Worm (Caenorhabditis elegans) whole organism, L4 larva: Measurements from ENCODE around the gene acs-4.
A peak's percentile ranks its signal among the peaks of the same experiment; 100 is the strongest.

Experiments
- ZK546.5 ChIP-seq, 2 experiments: sonication (generic microtip); optimal IDR thresholded peaks; 2 replicates each; lab custom pipeline; 2017; ENCODE audit warnings: missing biosample characterization in 2 of 2, missing genetic modification characterization in 2 of 2
- ama-1 ChIP-seq: fragments of 150-350 bp; optimal IDR thresholded peaks from 2 replicates; lab custom pipeline; 2014; ENCODE audit warnings: inconsistent platforms, mixed read lengths
- ceh-32 ChIP-seq: sonication (generic microtip); optimal IDR thresholded peaks from 2 replicates; lab custom pipeline; 2016; ENCODE audit warnings: mild to moderate bottlenecking, missing genetic modification characterization, missing compliant biosample characterization; ENCODE audit not compliant: poor library complexity
- dpl-1 ChIP-seq: fragments of 150-350 bp; optimal IDR thresholded peaks from 2 replicates; lab custom pipeline; 2014; ENCODE audit warnings: missing biosample characterization, missing genetic modification reagents, missing genetic modification characterization
- lim-7 ChIP-seq: fragments of 200-800 bp; sonication (Bioruptor generic); IDR thresholded peaks from 2 replicates; pipeline ENCODE4 v1.3.6; 2022; ENCODE audit warnings: missing genetic modification characterization, missing compliant biosample characterization
- lin-39 ChIP-seq: fragments of 150-350 bp; optimal IDR thresholded peaks from 2 replicates; lab custom pipeline; 2014; ENCODE audit warnings: missing biosample characterization, missing genetic modification reagents, missing genetic modification characterization
- mep-1 ChIP-seq: fragments of 150-350 bp; sonication (generic microtip); optimal IDR thresholded peaks from 3 replicates; lab custom pipeline; 2014; ENCODE audit warnings: missing biosample characterization, missing genetic modification characterization
- mes-2 ChIP-seq: sonication (generic microtip); optimal IDR thresholded peaks from 2 replicates; lab custom pipeline; 2016; ENCODE audit warnings: missing genotype, mild to moderate bottlenecking, missing genetic modification characterization, missing compliant biosample characterization; ENCODE audit not compliant: poor library complexity, severe bottlenecking
- nhr-11 ChIP-seq: fragments of 150-350 bp; optimal IDR thresholded peaks from 2 replicates; lab custom pipeline; 2014; ENCODE audit warnings: missing biosample characterization, missing genetic modification characterization
- nhr-48 ChIP-seq: sonication (generic microtip); optimal IDR thresholded peaks from 2 replicates; lab custom pipeline; 2016; ENCODE audit warnings: mild to moderate bottlenecking, missing genetic modification characterization, missing compliant biosample characterization
- nhr-6 ChIP-seq: fragments of 150-350 bp; optimal IDR thresholded peaks from 2 replicates; lab custom pipeline; 2014; ENCODE audit warnings: missing biosample characterization, missing genetic modification characterization
- skn-1 ChIP-seq: fragments of 150-350 bp; optimal IDR thresholded peaks from 2 replicates; lab custom pipeline; 2014; ENCODE audit warnings: missing biosample characterization, missing genetic modification characterization
- ztf-7 ChIP-seq: fragments of 150-350 bp; optimal IDR thresholded peaks from 2 replicates; lab custom pipeline; 2014; ENCODE audit warnings: missing biosample characterization, missing genetic modification characterization

- TF ChIP-seq ztf-7 (tag; lab: Kevin White, UChicago) (no peak), dpl-1 (GFP tag; lab: Kevin White, UChicago) (peak; percentile 7), ceh-32 (no peak), mes-2 (tag; lab: Kevin White, UChicago) (no peak), nhr-48 (tag; lab: Kevin White, UChicago) (no peak), lin-39 (tag; lab: Kevin White, UChicago) (no peak), ZK546.5 (tag; optimal IDR thresholded peaks at IDR 0.05; lab: Kevin White, UChicago) (no peak), skn-1 (tag; lab: Kevin White, UChicago) (no peak), nhr-11 (tag; lab: Kevin White, UChicago) (no peak), nhr-6 (no peak), ama-1 (lab: Kevin White, UChicago) (no peak), mep-1 (tag; lab: Kevin White, UChicago) (no peak), lim-7 (no peak)
Measured at ce11 chrIII:7203130-7203775, 35.6 kb downstream of the acs-4 start.
